Worm (Caenorhabditis elegans) whole organism, L1 larva: ENCODE measurements around the gene Y57E12AR.1.

ENCODE experiments used
- C16A3.4 ChIP-seq: fragments of 150-350 bp; optimal IDR thresholded peaks from 2 replicates; lab custom pipeline; 2014; ENCODE audit warnings: missing biosample characterization, missing genetic modification characterization
- F16B12.6 ChIP-seq: fragments of 150-350 bp; optimal IDR thresholded peaks from 2 replicates; lab custom pipeline; 2014; ENCODE audit warnings: missing biosample characterization, missing genetic modification characterization
- Y116A8C.19 ChIP-seq: sonication (generic microtip); optimal IDR thresholded peaks from 2 replicates; lab custom pipeline; 2016; ENCODE audit warnings: missing compliant biosample characterization, missing genetic modification characterization, borderline replicate concordance
- aly-2 ChIP-seq: fragments of 150-350 bp; optimal IDR thresholded peaks from 2 replicates; lab custom pipeline; 2014; ENCODE audit warnings: missing biosample characterization, missing genetic modification characterization
- ama-1 ChIP-seq: fragments of 150-350 bp; optimal IDR thresholded peaks from 2 replicates; lab custom pipeline; 2014
- ceh-63 ChIP-seq: fragments of 200-800 bp; sonication (Bioruptor generic); optimal IDR thresholded peaks from 2 replicates; lab custom pipeline; 2018; ENCODE audit warnings: mild to moderate bottlenecking, missing genetic modification characterization, missing compliant biosample characterization
- dsc-1 ChIP-seq: sonication (generic microtip); optimal IDR thresholded peaks from 2 replicates; lab custom pipeline; 2016; ENCODE audit warnings: mild to moderate bottlenecking, missing genetic modification characterization, missing compliant biosample characterization
- efl-1 ChIP-seq, 4 experiments: fragments of 150-350 bp; optimal IDR thresholded peaks in 3 of 4; peaks in 1 of 4; 1 replicate in 1 of 4; 2 replicates in 3 of 4; lab custom pipeline; 2014; ENCODE audit warnings: missing biosample characterization in 2 of 4, missing genetic modification characterization in 2 of 4, missing genetic modification reagents in 2 of 4
- egl-27 ChIP-seq, 2 experiments: fragments of 150-350 bp in 1 of 2; sonication (generic microtip); optimal IDR thresholded peaks; 3 replicates each; lab custom pipeline; 2017 to 2018; ENCODE audit warnings: missing biosample characterization in 2 of 2, missing genetic modification characterization in 2 of 2, missing genetic modification reagents in 2 of 2
- elt-2 ChIP-seq: sonication (generic microtip); optimal IDR thresholded peaks from 2 replicates; lab custom pipeline; 2016; ENCODE audit warnings: missing genetic modification characterization, mild to moderate bottlenecking, inconsistent platforms, missing compliant biosample characterization, missing genetic modification reagents
- fkh-10 ChIP-seq: sonication (generic microtip); optimal IDR thresholded peaks from 2 replicates; lab custom pipeline; 2017; ENCODE audit warnings: missing biosample characterization, missing genetic modification reagents, missing genetic modification characterization
- grh-1 ChIP-seq: fragments of 200-800 bp; sonication (Bioruptor generic); IDR thresholded peaks from 2 replicates; pipeline ENCODE4 v1.3.6; 2022; ENCODE audit warnings: missing genetic modification reagents, missing genetic modification characterization, missing compliant biosample characterization
- hlh-4 ChIP-seq: sonication (generic microtip); optimal IDR thresholded peaks from 2 replicates; lab custom pipeline; 2016; ENCODE audit warnings: mild to moderate bottlenecking, missing genetic modification characterization, missing compliant biosample characterization
- lin-14 ChIP-seq: fragments of 200-800 bp; sonication (Bioruptor generic); optimal IDR thresholded peaks from 2 replicates; lab custom pipeline; 2018; ENCODE audit warnings: mild to moderate bottlenecking, missing genetic modification characterization, moderate library complexity, missing compliant biosample characterization
- lin-15B ChIP-seq: fragments of 150-350 bp; sonication (generic microtip); optimal IDR thresholded peaks from 3 replicates; lab custom pipeline; 2014; ENCODE audit warnings: missing biosample characterization, missing genetic modification characterization
- lin-35 ChIP-seq, 2 experiments: fragments of 150-350 bp; optimal IDR thresholded peaks; 2 replicates each; lab custom pipeline; 2014; ENCODE audit warnings: missing biosample characterization in 2 of 2, missing genetic modification characterization in 2 of 2, missing genetic modification reagents in 2 of 2
- mdl-1 ChIP-seq, 2 experiments: fragments of 150-350 bp; optimal IDR thresholded peaks; 2 replicates each; lab custom pipeline; 2014 to 2017; ENCODE audit warnings: missing biosample characterization in 2 of 2, missing genetic modification characterization in 2 of 2, inconsistent platforms in 1 of 2
- nhr-19 ChIP-seq: fragments of 200-800 bp; sonication (Bioruptor generic); conservative IDR thresholded peaks from 2 replicates; pipeline ENCODE4 v1.3.6; 2022; ENCODE audit warnings: missing genetic modification characterization, missing compliant biosample characterization
- nhr-20 ChIP-seq: sonication (generic microtip); optimal IDR thresholded peaks from 2 replicates; lab custom pipeline; 2016; ENCODE audit warnings: mild to moderate bottlenecking, missing genetic modification characterization, missing compliant biosample characterization
- nhr-28 ChIP-seq: fragments of 150-350 bp; optimal IDR thresholded peaks from 2 replicates; lab custom pipeline; 2014; ENCODE audit warnings: missing biosample characterization, missing genetic modification characterization
- nhr-47 ChIP-seq: sonication (generic microtip); optimal IDR thresholded peaks from 2 replicates; lab custom pipeline; 2016; ENCODE audit warnings: mild to moderate bottlenecking, missing genetic modification characterization, moderate library complexity, missing compliant biosample characterization
- nhr-71 ChIP-seq: sonication (generic microtip); optimal IDR thresholded peaks from 2 replicates; lab custom pipeline; 2016; ENCODE audit warnings: mild to moderate bottlenecking, missing genetic modification characterization, moderate library complexity, missing compliant biosample characterization
- nhr-85 ChIP-seq: sonication (generic microtip); peaks from one replicate; lab custom pipeline; 2016; ENCODE audit warnings: missing genetic modification characterization, inconsistent platforms, missing compliant biosample characterization
- nhr-90 ChIP-seq: sonication (generic microtip); optimal IDR thresholded peaks from 2 replicates; lab custom pipeline; 2016; ENCODE audit warnings: mild to moderate bottlenecking, missing genetic modification characterization, missing compliant biosample characterization; ENCODE audit not compliant: poor library complexity
- rnt-1 ChIP-seq: sonication (generic microtip); optimal IDR thresholded peaks from 2 replicates; lab custom pipeline; 2016; ENCODE audit warnings: mild to moderate bottlenecking, missing genetic modification characterization, moderate library complexity, missing compliant biosample characterization
- skn-1 ChIP-seq: fragments of 150-350 bp; optimal IDR thresholded peaks from 2 replicates; lab custom pipeline; 2014; ENCODE audit warnings: missing biosample characterization, missing genetic modification characterization
- snpc-4 ChIP-seq: fragments of 150-350 bp; optimal IDR thresholded peaks from 2 replicates; lab custom pipeline; 2014; ENCODE audit warnings: missing biosample characterization, missing genetic modification characterization
- snu-23 ChIP-seq: sonication (generic microtip); optimal IDR thresholded peaks from 2 replicates; lab custom pipeline; 2016; ENCODE audit warnings: missing genetic modification characterization, missing compliant biosample characterization
- sox-4 ChIP-seq: sonication (generic microtip); optimal IDR thresholded peaks from 2 replicates; lab custom pipeline; 2016; ENCODE audit warnings: missing genetic modification characterization, missing compliant biosample characterization
- sup-37 ChIP-seq: fragments of 200-800 bp; sonication (Bioruptor generic); optimal IDR thresholded peaks from 2 replicates; lab custom pipeline; 2018; ENCODE audit warnings: mild to moderate bottlenecking, missing genetic modification characterization, missing compliant biosample characterization
- tbx-2 ChIP-seq: sonication (generic microtip); optimal IDR thresholded peaks from 2 replicates; lab custom pipeline; 2016; ENCODE audit warnings: missing genetic modification characterization, missing compliant biosample characterization
- unc-62 ChIP-seq: fragments of 150-350 bp; optimal IDR thresholded peaks from 2 replicates; lab custom pipeline; 2014; ENCODE audit warnings: missing biosample characterization, missing genetic modification reagents, missing genetic modification characterization
- vab-15 ChIP-seq: sonication (generic microtip); optimal IDR thresholded peaks from 2 replicates; lab custom pipeline; 2017; ENCODE audit warnings: missing genotype, mild to moderate bottlenecking, missing genetic modification characterization, missing compliant biosample characterization
- zag-1 ChIP-seq: fragments of 150-350 bp; optimal IDR thresholded peaks from 2 replicates; lab custom pipeline; 2014; ENCODE audit warnings: missing biosample characterization, missing genetic modification characterization
- zip-4 ChIP-seq: fragments of 200-800 bp; sonication (Bioruptor generic); optimal IDR thresholded peaks from 2 replicates; lab custom pipeline; 2018; ENCODE audit warnings: mild to moderate bottlenecking, missing genetic modification characterization, moderate library complexity, missing compliant biosample characterization

The Y57E12AR.1 gene

ce11 chrV:7106499-7107152, 41.5 kb upstream of the Y57E12AR.1 start:
- TF ChIP-seq vab-15 (tag; lab: Kevin White, UChicago), result no peak
- TF ChIP-seq C16A3.4 (tag; lab: Kevin White, UChicago), result no peak
- no peak for TF ChIP-seq Y116A8C.19 (tag; lab: Kevin White, UChicago)
- peak; percentile 60 for TF ChIP-seq fkh-10 (GFP tag; lab: Kevin White, UChicago)
- no peak for TF ChIP-seq nhr-28
- TF ChIP-seq lin-14 (GFP tag; lab: Kevin White, UChicago), result peak; percentile 44

- TF ChIP-seq ceh-63 (GFP tag; lab: Kevin White, UChicago) (no peak), nhr-19 (GFP tag; lab: Robert Waterston, UW) (no peak)
- TF ChIP-seq, all 84 proteins: peak for 0
Measured at ce11 chrV:7103247-7103646, 38.1 kb upstream of the Y57E12AR.1 start, which contains the start of gene odr-2. Gene odr-2 (plus strand): TSS chrV:7103547.

DNA sequence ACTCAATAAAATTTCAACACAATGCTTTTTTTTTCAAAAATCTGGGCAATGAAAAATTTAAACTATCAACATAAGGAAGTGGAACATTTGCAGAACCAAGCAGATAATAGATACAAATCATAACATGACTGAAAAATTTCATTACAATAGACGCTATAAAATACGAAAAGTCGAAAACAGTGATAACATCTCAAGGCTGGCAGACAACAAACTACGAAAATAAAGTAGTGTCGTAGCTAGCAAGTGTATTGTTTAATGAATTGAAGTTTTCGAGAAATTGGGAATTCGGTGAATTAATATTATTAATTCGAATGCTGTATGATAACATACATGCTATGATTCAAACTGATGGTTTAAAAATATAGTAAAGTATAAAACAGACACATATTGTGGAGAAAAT, 31.7 kb upstream of the Y57E12AR.1 start:
- TF ChIP-seq efl-1 (optimal IDR thresholded peaks at IDR 0.05; lab: Kevin White, UChicago), result no peak
- peak in 1 of 2 experiments; percentile 6 for TF ChIP-seq efl-1 (GFP tag; optimal IDR thresholded peaks at IDR 0.05 in 1 of 2; lab: Kevin White, UChicago)
- no peak for TF ChIP-seq Y116A8C.19 (tag; lab: Kevin White, UChicago)
- no peak for TF ChIP-seq egl-27 (tag; optimal IDR thresholded peaks at IDR 0.05; lab: Kevin White, UChicago)
- no peak for TF ChIP-seq zag-1 (tag; lab: Kevin White, UChicago)

ce11 chrV:7096129-7096730, 31.1 kb upstream of the Y57E12AR.1 start:
- TF ChIP-seq snu-23 (GFP tag; lab: Kevin White, UChicago) (no peak), snpc-4 (tag; lab: Kevin White, UChicago) (no peak), lin-14 (GFP tag; lab: Kevin White, UChicago) (no peak), efl-1 (optimal IDR thresholded peaks at IDR 0.05; lab: Kevin White, UChicago) (no peak), efl-1 (GFP tag; optimal IDR thresholded peaks at IDR 0.05 in 1 of 2; lab: Kevin White, UChicago) (peak in 1 of 2 experiments; percentile 91), lin-35 (GFP tag; optimal IDR thresholded peaks at IDR 0.05; lab: Kevin White, UChicago) (no peak), nhr-47 (no peak)
- TF ChIP-seq, all 84 proteins: peak for 1

- peak; percentile 19 for TF ChIP-seq nhr-71 (tag; lab: Kevin White, UChicago)
- TF ChIP-seq elt-2 (tag; lab: Kevin White, UChicago), result peak; percentile 67
- TF ChIP-seq egl-27 (tag; optimal IDR thresholded peaks at IDR 0.05; lab: Kevin White, UChicago), result no peak
- TF ChIP-seq dsc-1, result peak; percentile 14
- TF ChIP-seq rnt-1 (tag; lab: Kevin White, UChicago), result no peak
- no peak for TF ChIP-seq sup-37
- peak; percentile 51 for TF ChIP-seq nhr-20 (tag; lab: Kevin White, UChicago)
- peak; percentile 71 for TF ChIP-seq nhr-85 (tag; lab: Kevin White, UChicago)
- no peak for TF ChIP-seq unc-62 (GFP tag; lab: Kevin White, UChicago)
- TF ChIP-seq lin-14 (GFP tag; lab: Kevin White, UChicago), result peak; percentile 15
- TF ChIP-seq, all 84 proteins: peak for 6
Measured at ce11 chrV:7095254-7095990, 30.3 kb upstream of the Y57E12AR.1 start.

ce11 chrV:7093720-7094401, 28.7 kb upstream of the Y57E12AR.1 start, which contains the start of gene nhr-135:
Gene nhr-135 (minus strand): TSS chrV:7093770.
- TF ChIP-seq ceh-63 (GFP tag; lab: Kevin White, UChicago) (no peak), mdl-1 (tag; optimal IDR thresholded peaks at IDR 0.05; lab: Kevin White, UChicago) (peak in 1 of 2 experiments; percentile 89), grh-1 (no peak), sox-4 (tag; lab: Kevin White, UChicago) (no peak), rnt-1 (tag; lab: Kevin White, UChicago) (no peak), nhr-90 (tag; lab: Kevin White, UChicago) (peak; percentile 60), aly-2 (no peak), hlh-4 (no peak), vab-15 (tag; lab: Kevin White, UChicago) (no peak), skn-1 (tag; lab: Kevin White, UChicago) (no peak), zip-4 (no peak), ama-1 (lab: Kevin White, UChicago) (no peak), snu-23 (GFP tag; lab: Kevin White, UChicago) (peak; percentile 70), F16B12.6 (tag; lab: Kevin White, UChicago) (no peak), unc-62 (GFP tag; lab: Kevin White, UChicago) (no peak), lin-15B (no peak), sup-37 (no peak), tbx-2 (peak; percentile 40), lin-14 (GFP tag; lab: Kevin White, UChicago) (peak; percentile 83)
